Fruit fly (Drosophila melanogaster) whole organism, wandering third instar larva: ENCODE measurements around the gene grass.

Source experiments
- Abd-B ChIP-seq: fragments of >200 bp; optimal IDR thresholded peaks from 2 replicates; lab custom pipeline; 2017; ENCODE audit warnings: missing biosample characterization, missing genetic modification characterization
- CG32264 ChIP-seq: fragments of 200-800 bp; sonication (Bioruptor generic); optimal IDR thresholded peaks from 2 replicates; lab custom pipeline; 2016; ENCODE audit warnings: missing biosample characterization, missing genetic modification characterization
- CrebA ChIP-seq: fragments of 200-800 bp; sonication (Bioruptor generic); optimal IDR thresholded peaks from 2 replicates; lab custom pipeline; 2016; ENCODE audit warnings: missing biosample characterization, mild to moderate bottlenecking, missing genetic modification characterization, borderline replicate concordance
- Dfd ChIP-seq: fragments of >200 bp; optimal IDR thresholded peaks from 2 replicates; lab custom pipeline; 2017; ENCODE audit warnings: missing biosample characterization, missing genetic modification characterization
- Dif ChIP-seq: fragments of 200-275, 200-300 bp; sonication (Bioruptor generic); optimal IDR thresholded peaks from 2 replicates; lab custom pipeline; 2018; ENCODE audit warnings: missing biosample characterization, missing genetic modification characterization; ENCODE audit not compliant: partially characterized antibody
- HLH106 ChIP-seq: fragments of 200-800 bp; optimal IDR thresholded peaks from 3 replicates; lab custom pipeline; 2019; ENCODE audit warnings: missing biosample characterization, mild to moderate bottlenecking, missing genetic modification characterization, moderate library complexity
- Hnf4 ChIP-seq: fragments of 200-800 bp; sonication (Bioruptor generic); optimal IDR thresholded peaks from 2 replicates; lab custom pipeline; 2016; ENCODE audit warnings: missing biosample characterization, mild to moderate bottlenecking, missing genetic modification characterization
- Hr78 ChIP-seq: fragments of >200 bp; optimal IDR thresholded peaks from 2 replicates; lab custom pipeline; 2017; ENCODE audit warnings: missing biosample characterization, missing genetic modification characterization
- Hr83 ChIP-seq: fragments of 200-300 bp; sonication (Bioruptor generic); optimal IDR thresholded peaks from 2 replicates; lab custom pipeline; 2016; ENCODE audit warnings: missing biosample characterization, mild to moderate bottlenecking, missing genetic modification characterization, moderate library complexity; ENCODE audit not compliant: poor library complexity, severe bottlenecking
- Jra ChIP-seq: sonication (Bioruptor generic); optimal IDR thresholded peaks from 2 replicates; lab custom pipeline; 2016; ENCODE audit warnings: missing biosample characterization, missing genetic modification characterization
- Mio ChIP-seq: sonication (Bioruptor generic); optimal IDR thresholded peaks from 2 replicates; lab custom pipeline; 2016; ENCODE audit warnings: missing biosample characterization, missing genetic modification characterization
- N ChIP-seq: fragments of >200 bp; optimal IDR thresholded peaks from 2 replicates; lab custom pipeline; 2018; ENCODE audit warnings: missing biosample characterization, missing external identifiers, missing genetic modification characterization
- OdsH ChIP-seq: fragments of 200-800 bp; sonication (Bioruptor generic); optimal IDR thresholded peaks from 2 replicates; lab custom pipeline; 2016; ENCODE audit warnings: missing biosample characterization, mild to moderate bottlenecking, missing genetic modification characterization
- Rel ChIP-seq, 2 experiments: fragments of 200-800 bp; sonication (Bioruptor generic) in 1 of 2; optimal IDR thresholded peaks; 2 replicates in 1 of 2; 3 replicates in 1 of 2; lab custom pipeline; 2016 to 2019; ENCODE audit warnings: mild to moderate bottlenecking in 2 of 2, missing biosample characterization in 2 of 2, missing genetic modification characterization in 2 of 2, moderate library complexity in 1 of 2
- Sp1 ChIP-seq: fragments of 200-800 bp; sonication (Bioruptor generic); optimal IDR thresholded peaks from 3 replicates; lab custom pipeline; 2019; ENCODE audit warnings: missing biosample characterization, mild to moderate bottlenecking, missing genetic modification characterization, moderate library complexity
- Vsx2 ChIP-seq: fragments of 200-300, 225-300 bp; sonication (Bioruptor generic); optimal IDR thresholded peaks from 2 replicates; lab custom pipeline; 2018; ENCODE audit warnings: missing biosample characterization, missing genetic modification characterization; ENCODE audit not compliant: partially characterized antibody
- brk ChIP-seq: fragments of 200-800 bp; sonication (Bioruptor generic); optimal IDR thresholded peaks from 2 replicates; lab custom pipeline; 2016; ENCODE audit warnings: missing biosample characterization, mild to moderate bottlenecking, missing genetic modification characterization
- dsf ChIP-seq: sonication (Bioruptor generic); optimal IDR thresholded peaks from 2 replicates; lab custom pipeline; 2016; ENCODE audit warnings: missing biosample characterization, missing genetic modification characterization, borderline replicate concordance
- ey ChIP-seq: fragments of 200-800 bp; sonication (Bioruptor generic); optimal IDR thresholded peaks from 2 replicates; lab custom pipeline; 2016; ENCODE audit warnings: missing biosample characterization, missing genetic modification characterization
- foxo ChIP-seq, 2 experiments: fragments of 200-800 bp; sonication (Bioruptor generic); optimal IDR thresholded peaks; 2 replicates in 1 of 2; 3 replicates in 1 of 2; lab custom pipeline; 2016 to 2017; ENCODE audit warnings: missing biosample characterization in 2 of 2, missing genetic modification characterization in 2 of 2
- fru ChIP-seq: fragments of 200-800 bp; sonication (Bioruptor generic); optimal IDR thresholded peaks from 3 replicates; lab custom pipeline; 2016; ENCODE audit warnings: missing biosample characterization, mild to moderate bottlenecking, missing genetic modification characterization
- h ChIP-seq: fragments of 200-800 bp; sonication (Bioruptor generic); optimal IDR thresholded peaks from 3 replicates; lab custom pipeline; 2016; ENCODE audit warnings: missing biosample characterization, mild to moderate bottlenecking, missing genetic modification characterization
- jim ChIP-seq: fragments of 175-275, 200-325 bp; sonication (Bioruptor generic); optimal IDR thresholded peaks from 2 replicates; lab custom pipeline; 2016; ENCODE audit warnings: missing biosample characterization, mild to moderate bottlenecking, missing genetic modification characterization
- lola ChIP-seq: fragments of >200 bp; optimal IDR thresholded peaks from 2 replicates; lab custom pipeline; 2017; ENCODE audit warnings: missing biosample characterization, missing genetic modification characterization
- pan ChIP-seq: fragments of >200 bp; optimal IDR thresholded peaks from 2 replicates; lab custom pipeline; 2017
- psq ChIP-seq: fragments of 200-800 bp; sonication (Bioruptor generic); optimal IDR thresholded peaks from 3 replicates; lab custom pipeline; 2017; ENCODE audit warnings: missing biosample characterization, mild to moderate bottlenecking, missing genetic modification characterization, moderate library complexity
- sage ChIP-seq: fragments of 200-800 bp; sonication (Bioruptor generic); optimal IDR thresholded peaks from 2 replicates; lab custom pipeline; 2016; ENCODE audit warnings: missing biosample characterization, mild to moderate bottlenecking, missing genetic modification characterization
- tai ChIP-seq: sonication (Bioruptor generic); optimal IDR thresholded peaks from 2 replicates; lab custom pipeline; 2016; ENCODE audit warnings: missing biosample characterization, missing genetic modification characterization
- usp ChIP-seq: fragments of >200 bp; optimal IDR thresholded peaks from 2 replicates; lab custom pipeline; 2017; ENCODE audit warnings: missing biosample characterization, missing genetic modification characterization
- woc ChIP-seq: sonication (Bioruptor generic); optimal IDR thresholded peaks from 2 replicates; lab custom pipeline; 2016; ENCODE audit warnings: missing biosample characterization, mild to moderate bottlenecking, missing genetic modification characterization

grass gene

dm6 chr3R:27154001-27154400 lies 3.7 kb upstream of the grass start:
- TF ChIP-seq h (GFP tag; lab: Kevin White, UChicago) (no peak), foxo (GFP tag; optimal IDR thresholded peaks at IDR 0.05; lab: Kevin White, UChicago) (no peak), fru (GFP tag; lab: Kevin White, UChicago) (no peak), Mio (GFP tag; lab: Kevin White, UChicago) (no peak), Vsx2 (GFP tag; lab: Kevin White, UChicago) (no peak), pan (no peak), OdsH (no peak), CrebA (GFP tag; lab: Kevin White, UChicago) (no peak), N (GFP tag; lab: Kevin White, UChicago) (no peak), jim (GFP tag; lab: Kevin White, UChicago) (no peak), Hr78 (GFP tag; lab: Kevin White, UChicago) (no peak), Dfd (GFP tag; lab: Kevin White, UChicago) (no peak)

DNA sequence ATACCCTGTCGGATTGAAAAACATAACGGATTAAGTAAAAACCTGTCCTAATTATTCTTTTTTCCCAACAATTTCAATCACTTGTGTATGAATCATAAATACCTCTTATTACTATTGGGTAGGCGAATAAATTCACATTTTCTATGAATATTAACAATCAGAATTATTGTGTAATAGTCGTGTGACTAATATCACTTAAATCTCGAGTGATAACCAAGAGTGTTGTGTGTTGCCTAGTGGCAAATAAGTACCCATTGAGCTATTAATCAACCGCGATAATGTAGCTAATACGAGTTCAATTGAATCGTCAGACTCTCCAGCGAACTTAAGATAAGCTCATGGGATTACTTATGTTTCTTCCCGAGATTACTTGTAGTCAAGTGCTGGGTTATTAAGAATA lies 2.1 kb downstream of the grass start:
- TF ChIP-seq Hr83 (GFP tag; lab: Kevin White, UChicago), result no peak
- no peak for TF ChIP-seq CrebA (GFP tag; lab: Kevin White, UChicago)
- TF ChIP-seq h (GFP tag; lab: Kevin White, UChicago), result no peak
- no peak for TF ChIP-seq Sp1 (GFP tag; lab: Kevin White, UChicago)
- no peak for TF ChIP-seq CG32264
- TF ChIP-seq Rel (GFP tag; optimal IDR thresholded peaks at IDR 0.05; lab: Kevin White, UChicago), result no peak
- no peak for TF ChIP-seq Rel (tag; optimal IDR thresholded peaks at IDR 0.05; lab: Kevin White, UChicago)
- TF ChIP-seq N (GFP tag; lab: Kevin White, UChicago), result no peak
- no peak for TF ChIP-seq ey (GFP tag; lab: Kevin White, UChicago)
- TF ChIP-seq jim (GFP tag; lab: Kevin White, UChicago), result no peak
- no peak for TF ChIP-seq tai (GFP tag; lab: Kevin White, UChicago)
- TF ChIP-seq sage (GFP tag; lab: Kevin White, UChicago), result no peak
- TF ChIP-seq Jra (GFP tag; lab: Kevin White, UChicago), result no peak
- no peak for TF ChIP-seq Dfd (GFP tag; lab: Kevin White, UChicago)

- TF ChIP-seq foxo (GFP tag; optimal IDR thresholded peaks at IDR 0.05; lab: Kevin White, UChicago) (no peak), dsf (GFP tag; lab: Kevin White, UChicago) (no peak), Rel (GFP tag; optimal IDR thresholded peaks at IDR 0.05; lab: Kevin White, UChicago) (no peak), Rel (tag; optimal IDR thresholded peaks at IDR 0.05; lab: Kevin White, UChicago) (no peak), lola (no peak), h (GFP tag; lab: Kevin White, UChicago) (no peak), CG32264 (no peak), tai (GFP tag; lab: Kevin White, UChicago) (no peak), Dif (GFP tag; lab: Kevin White, UChicago) (no peak)
Measured at dm6 chr3R:27160858-27161257, 3.1 kb downstream of the grass start, which contains the start of gene CG5909. TSS of gene CG5909 (plus strand) at chr3R:27161158.

DNA sequence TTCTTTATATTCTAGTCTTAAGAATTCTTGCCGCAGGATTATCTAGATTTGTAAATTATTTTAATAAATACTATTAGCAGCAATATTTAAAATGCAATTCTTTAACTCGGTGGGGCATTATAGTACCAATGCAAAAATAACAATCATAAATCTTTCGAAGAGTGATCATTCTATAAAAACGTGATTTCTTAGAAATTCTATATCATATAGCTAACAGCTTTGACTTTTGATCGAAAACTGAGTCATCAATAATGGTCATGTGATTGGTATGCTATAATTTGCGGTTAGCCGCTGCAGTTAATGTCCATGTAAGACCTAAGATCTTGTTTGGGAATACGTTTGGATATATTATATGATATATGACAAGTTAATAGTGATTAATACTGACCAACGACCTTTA lies 5.1 kb downstream of the grass start, which contains the start of gene ppk31:
ppk31 (plus strand) TSS at position 301 of the 400 bp plus-strand sequence.
- TF ChIP-seq brk (GFP tag; lab: Kevin White, UChicago), result no peak
- TF ChIP-seq OdsH, result no peak
- TF ChIP-seq Dfd (GFP tag; lab: Kevin White, UChicago), result no peak
- TF ChIP-seq foxo (GFP tag; optimal IDR thresholded peaks at IDR 0.05; lab: Kevin White, UChicago), result no peak
- no peak for TF ChIP-seq fru (GFP tag; lab: Kevin White, UChicago)
- no peak for TF ChIP-seq pan
- no peak for TF ChIP-seq usp (GFP tag; lab: Kevin White, UChicago)
- no peak for TF ChIP-seq psq (GFP tag; lab: Kevin White, UChicago)
- TF ChIP-seq dsf (GFP tag; lab: Kevin White, UChicago), result no peak
- no peak for TF ChIP-seq woc
- no peak for TF ChIP-seq jim (GFP tag; lab: Kevin White, UChicago)
- TF ChIP-seq HLH106, result no peak
- TF ChIP-seq CG32264, result no peak
- TF ChIP-seq Abd-B (GFP tag; lab: Kevin White, UChicago), result no peak
- TF ChIP-seq Hnf4 (GFP tag; lab: Kevin White, UChicago), result no peak
- TF ChIP-seq sage (GFP tag; lab: Kevin White, UChicago), result no peak
- TF ChIP-seq Dif (GFP tag; lab: Kevin White, UChicago), result no peak
- TF ChIP-seq h (GFP tag; lab: Kevin White, UChicago), result no peak
- TF ChIP-seq CrebA (GFP tag; lab: Kevin White, UChicago), result no peak
- no peak for TF ChIP-seq Rel (GFP tag; optimal IDR thresholded peaks at IDR 0.05; lab: Kevin White, UChicago)
- TF ChIP-seq Rel (tag; optimal IDR thresholded peaks at IDR 0.05; lab: Kevin White, UChicago), result no peak
